Fruit fly (Drosophila melanogaster) whole organism, embryonic: ENCODE results near the gene unc-119.
A peak's percentile ranks its signal among the peaks of the same experiment; 100 is the strongest.

ENCODE experiments used
- Antp ChIP-seq: fragments of 200-800 bp; sonication (Bioruptor generic); optimal IDR thresholded peaks from 3 replicates; lab custom pipeline; 2016; ENCODE audit warnings: missing biosample characterization, missing genetic modification characterization
- Atf6 ChIP-seq: fragments of 200-800 bp; sonication (Bioruptor generic); IDR thresholded peaks from 2 replicates; pipeline ENCODE4 v1.3.6; 2022; ENCODE audit warnings: missing biosample characterization, missing genetic modification characterization
- BEAF-32 ChIP-seq: fragments of 200-800 bp; sonication (Bioruptor generic); optimal IDR thresholded peaks from 3 replicates; lab custom pipeline; 2017; ENCODE audit warnings: missing biosample characterization, missing genetic modification characterization, mild to moderate bottlenecking, moderate library complexity, missing genetic modification reagents
- CG10147 ChIP-seq: fragments of 200-800 bp; sonication (Bioruptor generic); optimal IDR thresholded peaks from 2 replicates; lab custom pipeline; 2019; ENCODE audit warnings: missing biosample characterization, mild to moderate bottlenecking, missing genetic modification characterization, moderate library complexity
- CG10366 ChIP-seq: fragments of 200-800 bp; sonication (Bioruptor generic); IDR thresholded peaks from 2 replicates; pipeline ENCODE4 v1.3.6; 2022; ENCODE audit warnings: missing biosample characterization, missing genetic modification characterization
- CG11456 ChIP-seq: fragments of 200-800 bp; sonication (Bioruptor generic); IDR thresholded peaks from 3 replicates; pipeline ENCODE4 v1.3.6; 2022; ENCODE audit warnings: missing biosample characterization, missing genetic modification characterization
- CG11560 ChIP-seq: fragments of 200-800 bp; sonication (Bioruptor generic); IDR thresholded peaks from 3 replicates; pipeline ENCODE4 v1.3.6; 2022; ENCODE audit warnings: missing biosample characterization, missing genetic modification characterization
- CG12219 ChIP-seq: fragments of 200-800 bp; sonication (Bioruptor generic); optimal IDR thresholded peaks from 3 replicates; lab custom pipeline; 2018; ENCODE audit warnings: missing biosample characterization, mild to moderate bottlenecking, missing genetic modification characterization
- CG12659 ChIP-seq: fragments of 200-800 bp; sonication (Bioruptor generic); optimal IDR thresholded peaks from 3 replicates; lab custom pipeline; 2017; ENCODE audit warnings: mild to moderate bottlenecking, missing biosample characterization, missing genetic modification reagents, missing genetic modification characterization
- CG14710 ChIP-seq: fragments of 200-800 bp; sonication (Bioruptor generic); optimal IDR thresholded peaks from 3 replicates; lab custom pipeline; 2019; ENCODE audit warnings: missing biosample characterization, mild to moderate bottlenecking, missing genetic modification characterization, moderate library complexity
- CG1603 ChIP-seq: fragments of 200-800 bp; sonication (Bioruptor generic); optimal IDR thresholded peaks from 2 replicates; lab custom pipeline; 2019; ENCODE audit warnings: missing biosample characterization, mild to moderate bottlenecking, missing genetic modification characterization, moderate library complexity
- CG16863 ChIP-seq: fragments of 200-800 bp; sonication (Bioruptor generic); optimal IDR thresholded peaks from 3 replicates; lab custom pipeline; 2016; ENCODE audit warnings: missing biosample characterization, missing genetic modification characterization
- CG17568 ChIP-seq: fragments of 200-800 bp; sonication (Bioruptor generic); optimal IDR thresholded peaks from 2 replicates; lab custom pipeline; 2018; ENCODE audit warnings: missing biosample characterization, mild to moderate bottlenecking, missing genetic modification characterization, moderate library complexity
- CG1832 ChIP-seq: fragments of 200-800 bp; sonication (Bioruptor generic); optimal IDR thresholded peaks from 2 replicates; lab custom pipeline; 2017; ENCODE audit warnings: missing biosample characterization, mild to moderate bottlenecking, missing genetic modification characterization, inconsistent platforms
- CG34422 ChIP-seq: fragments of 200-800 bp; sonication (Bioruptor generic); IDR thresholded peaks from 3 replicates; pipeline ENCODE4 v1.3.6; 2022; ENCODE audit warnings: missing biosample characterization, missing genetic modification characterization
- CG3847 ChIP-seq: fragments of 200-800 bp; sonication (Bioruptor generic); IDR thresholded peaks from 2 replicates; pipeline ENCODE4 v1.3.6; 2022; ENCODE audit warnings: missing biosample characterization, missing genetic modification characterization
- CG4360 ChIP-seq: fragments of 200-800 bp; sonication (Bioruptor generic); IDR thresholded peaks from 2 replicates; pipeline ENCODE4 v1.3.6; 2022; ENCODE audit warnings: missing biosample characterization, missing genetic modification characterization
- CG43689 ChIP-seq: fragments of 200-800 bp; sonication (Bioruptor generic); IDR thresholded peaks from 2 replicates; pipeline ENCODE4 v1.3.6; 2022; ENCODE audit warnings: missing biosample characterization, missing genetic modification characterization
- CG5245 ChIP-seq: fragments of 200-800 bp; sonication (Bioruptor generic); optimal IDR thresholded peaks from 3 replicates; lab custom pipeline; 2016; ENCODE audit warnings: missing biosample characterization, missing genetic modification characterization
- CG6765 ChIP-seq: fragments of 200-800 bp; sonication (Bioruptor generic); optimal IDR thresholded peaks from 3 replicates; lab custom pipeline; 2017; ENCODE audit warnings: missing biosample characterization, mild to moderate bottlenecking, missing genetic modification characterization
- CG6854 ChIP-seq: fragments of 200-800 bp; sonication (Bioruptor generic); optimal IDR thresholded peaks from 3 replicates; lab custom pipeline; 2017; ENCODE audit warnings: missing biosample characterization, mild to moderate bottlenecking, missing genetic modification characterization
- CG7928 ChIP-seq: fragments of 200-800 bp; sonication (Bioruptor generic); optimal IDR thresholded peaks from 2 replicates; lab custom pipeline; 2017; ENCODE audit warnings: missing biosample characterization, mild to moderate bottlenecking, missing genetic modification characterization
- CG8478 ChIP-seq: fragments of >200 bp; optimal IDR thresholded peaks from 2 replicates; lab custom pipeline; 2018
- D19B ChIP-seq: fragments of 200-800 bp; sonication (Bioruptor generic); optimal IDR thresholded peaks from 2 replicates; lab custom pipeline; 2017; ENCODE audit warnings: missing biosample characterization, mild to moderate bottlenecking, missing genetic modification characterization
- Dip2 ChIP-seq: fragments of 200-800 bp; sonication (Bioruptor generic); IDR thresholded peaks from 2 replicates; pipeline ENCODE4 v1.3.6; 2022; ENCODE audit warnings: missing biosample characterization, missing genetic modification characterization
- HmgZ ChIP-seq: fragments of 200-800 bp; sonication (Bioruptor generic); optimal IDR thresholded peaks from 2 replicates; lab custom pipeline; 2018; ENCODE audit warnings: missing biosample characterization, mild to moderate bottlenecking, missing genetic modification characterization
- MBD-R2 ChIP-seq: fragments of 200-800 bp; sonication (Bioruptor generic); IDR thresholded peaks from 2 replicates; pipeline ENCODE4 v1.3.6; 2022; ENCODE audit warnings: missing biosample characterization, missing genetic modification characterization
- Max ChIP-seq: fragments of 200-800 bp; sonication (Bioruptor generic); optimal IDR thresholded peaks from 2 replicates; lab custom pipeline; 2016; ENCODE audit warnings: missing biosample characterization, mild to moderate bottlenecking, missing genetic modification characterization
- Mes4 ChIP-seq: fragments of 200-800 bp; sonication (Bioruptor generic); optimal IDR thresholded peaks from 2 replicates; lab custom pipeline; 2016; ENCODE audit warnings: missing biosample characterization, missing genetic modification characterization
- Nf-YB ChIP-seq: fragments of 200-800 bp; sonication (Bioruptor generic); optimal IDR thresholded peaks from 3 replicates; lab custom pipeline; 2019; ENCODE audit warnings: missing biosample characterization, mild to moderate bottlenecking, missing genetic modification characterization, moderate library complexity
- NfI ChIP-seq: fragments of 200-800 bp; sonication (Bioruptor generic); optimal IDR thresholded peaks from 3 replicates; lab custom pipeline; 2018; ENCODE audit warnings: missing biosample characterization, mild to moderate bottlenecking, missing genetic modification characterization, moderate library complexity
- Tbp ChIP-seq: fragments of >200 bp; optimal IDR thresholded peaks from 2 replicates; lab custom pipeline; 2018; ENCODE audit warnings: missing biosample characterization, missing genetic modification characterization
- ab ChIP-seq: fragments of 200-800 bp; sonication (Bioruptor generic); optimal IDR thresholded peaks from 2 replicates; lab custom pipeline; 2016; ENCODE audit warnings: missing biosample characterization, missing genetic modification characterization
- bsh ChIP-seq, 2 experiments: fragments of 200-800 bp; sonication (Bioruptor generic); optimal IDR thresholded peaks; 2 replicates each; lab custom pipeline; 2017 to 2018; ENCODE audit warnings: mild to moderate bottlenecking in 2 of 2, missing biosample characterization in 2 of 2, missing genetic modification characterization in 2 of 2, moderate library complexity in 1 of 2
- caup ChIP-seq: fragments of 200-800 bp; sonication (Bioruptor generic); optimal IDR thresholded peaks from 3 replicates; lab custom pipeline; 2017; ENCODE audit warnings: missing biosample characterization, mild to moderate bottlenecking, missing genetic modification characterization, moderate library complexity; ENCODE audit not compliant: severe bottlenecking
- chif ChIP-seq, 2 experiments: fragments of 200-800 bp; sonication (Bioruptor generic); optimal IDR thresholded peaks; 3 replicates each; lab custom pipeline; 2016; ENCODE audit warnings: missing biosample characterization in 2 of 2, missing genetic modification characterization in 2 of 2
- fd102C ChIP-seq: fragments of 200-800 bp; sonication (Bioruptor generic); optimal IDR thresholded peaks from 2 replicates; lab custom pipeline; 2018; ENCODE audit warnings: missing biosample characterization, mild to moderate bottlenecking, missing genetic modification characterization, moderate library complexity
- jigr1 ChIP-seq: fragments of 200-800 bp; sonication (Bioruptor generic); IDR thresholded peaks from 3 replicates; pipeline ENCODE4 v1.3.6; 2022; ENCODE audit warnings: missing biosample characterization, missing genetic modification characterization
- ken ChIP-seq: fragments of 200-800 bp; sonication (Bioruptor generic); IDR thresholded peaks from 3 replicates; pipeline ENCODE4 v1.3.6; 2022; ENCODE audit warnings: missing biosample characterization, missing genetic modification characterization
- klu ChIP-seq: fragments of 200-800 bp; sonication (Bioruptor generic); IDR thresholded peaks from 2 replicates; pipeline ENCODE4 v1.3.6; 2022; ENCODE audit warnings: missing biosample characterization, missing genetic modification characterization
- lilli ChIP-seq: fragments of 200-800 bp; sonication (Bioruptor generic); optimal IDR thresholded peaks from 3 replicates; lab custom pipeline; 2016; ENCODE audit warnings: missing biosample characterization, missing genetic modification characterization
- maf-S ChIP-seq: fragments of 200-800 bp; sonication (Bioruptor generic); optimal IDR thresholded peaks from 2 replicates; lab custom pipeline; 2016; ENCODE audit warnings: missing biosample characterization, missing genetic modification characterization
- oc ChIP-seq: fragments of 200-800 bp; sonication (Bioruptor generic); optimal IDR thresholded peaks from 2 replicates; lab custom pipeline; 2018; ENCODE audit warnings: missing biosample characterization, mild to moderate bottlenecking, missing genetic modification characterization, moderate library complexity
- phol ChIP-seq: fragments of 200-800 bp; sonication (Bioruptor generic); optimal IDR thresholded peaks from 3 replicates; lab custom pipeline; 2018; ENCODE audit warnings: missing biosample characterization, mild to moderate bottlenecking, missing genetic modification characterization, moderate library complexity
- pita ChIP-seq: fragments of 200-800 bp; sonication (Bioruptor generic); optimal IDR thresholded peaks from 2 replicates; lab custom pipeline; 2017; ENCODE audit warnings: missing biosample characterization, mild to moderate bottlenecking, missing genetic modification characterization
- ro ChIP-seq: fragments of 200-800 bp; sonication (Bioruptor generic); IDR thresholded peaks from 2 replicates; pipeline ENCODE4 v1.3.6; 2022; ENCODE audit warnings: missing biosample characterization, missing genetic modification characterization
- sisA ChIP-seq: fragments of 200-800 bp; sonication (Bioruptor generic); IDR thresholded peaks from 2 replicates; pipeline ENCODE4 v1.3.6; 2022; ENCODE audit warnings: missing biosample characterization, missing genetic modification characterization
- sqz ChIP-seq: fragments of 200-800 bp; sonication (Bioruptor generic); optimal IDR thresholded peaks from 3 replicates; lab custom pipeline; 2018; ENCODE audit warnings: missing biosample characterization, mild to moderate bottlenecking, missing genetic modification characterization
- tap ChIP-seq: fragments of 200-800 bp; optimal IDR thresholded peaks from 3 replicates; lab custom pipeline; 2019; ENCODE audit warnings: missing biosample characterization, mild to moderate bottlenecking, missing genetic modification characterization, moderate library complexity
- zf30C ChIP-seq: fragments of 200-800 bp; sonication (Bioruptor generic); optimal IDR thresholded peaks from 3 replicates; lab custom pipeline; 2018; ENCODE audit warnings: missing biosample characterization, mild to moderate bottlenecking, missing genetic modification characterization

The unc-119 gene

DNA sequence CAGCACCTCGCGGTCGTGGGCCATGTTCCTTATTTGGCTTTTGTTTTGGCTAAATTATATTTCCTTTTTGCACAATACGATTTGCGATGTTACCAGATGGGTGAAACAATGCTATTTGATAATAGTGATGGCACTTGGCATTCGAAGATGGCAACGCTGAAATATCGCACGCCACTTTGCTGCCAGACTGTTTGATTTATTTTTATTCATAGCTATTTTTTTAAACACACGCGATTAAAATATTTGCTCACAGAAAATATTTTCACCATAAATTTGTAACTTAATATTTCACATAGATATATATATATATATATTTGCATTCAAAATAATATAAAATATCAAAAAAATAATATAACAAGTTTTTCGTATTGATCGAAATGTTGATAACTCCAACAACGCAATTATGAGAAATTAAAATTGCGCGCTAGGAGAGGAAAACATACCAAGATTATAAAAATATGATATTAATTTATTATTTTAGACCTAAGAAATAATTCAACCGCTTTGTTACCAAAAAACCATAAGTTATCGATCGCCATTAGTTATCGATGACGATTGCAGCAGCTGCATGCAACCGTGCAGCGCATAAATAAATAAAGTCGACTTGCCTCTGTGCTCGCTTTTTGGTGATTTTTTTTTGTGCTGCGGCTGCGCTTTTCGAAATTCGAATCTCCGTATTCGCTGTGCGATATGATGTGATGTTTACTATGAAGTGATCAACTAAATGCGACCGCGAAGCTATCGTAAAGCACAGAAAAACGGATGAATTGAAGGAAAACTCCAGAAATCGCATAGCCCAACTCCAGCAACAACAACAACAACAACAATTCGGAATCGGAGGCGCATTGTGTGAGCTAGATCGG lies 32.8 kb upstream of the unc-119 start, which contains the start of the genes Atg5 and Dok (continued):
- TF ChIP-seq ken (GFP tag; lab: Robert Waterston, UW) = 0 out of 3 replicates have a peak, but pooled peaks have one; percentile 23
- peak; percentile 95 for TF ChIP-seq CG4360
- TF ChIP-seq klu (GFP tag; lab: Robert Waterston, UW) = no peak
- TF ChIP-seq MBD-R2 (GFP tag; lab: Robert Waterston, UW) = peak; percentile 63
- TF ChIP-seq ab (GFP tag; lab: Kevin White, UChicago) = no peak
- no peak for TF ChIP-seq maf-S (GFP tag; lab: Kevin White, UChicago)
- TF ChIP-seq CG11560 (tag; lab: Robert Waterston, UW) = no peak
- TF ChIP-seq caup (GFP tag; lab: Kevin White, UChicago) = no peak
- no peak for TF ChIP-seq Mes4 (GFP tag; lab: Kevin White, UChicago)
- TF ChIP-seq CG5245 = no peak
- peak; percentile 57 for TF ChIP-seq phol (tag; lab: Kevin White, UChicago)
- no peak for TF ChIP-seq Max (GFP tag; lab: Kevin White, UChicago)
- no peak for TF ChIP-seq fd102C (GFP tag; lab: Kevin White, UChicago)
- TF ChIP-seq CG12659 = peak; percentile 39
- peak; percentile 6 for TF ChIP-seq HmgZ (tag; lab: Kevin White, UChicago)
- no peak for TF ChIP-seq D19B (GFP tag; lab: Kevin White, UChicago)
- peak; percentile 46; the same call in 1 of the 3 replicates for TF ChIP-seq CG11456
- TF ChIP-seq CG43689 (GFP tag; lab: Robert Waterston, UW) = no peak
- no peak for TF ChIP-seq CG8478 (lab: Kevin White, UChicago)
- TF ChIP-seq pita (GFP tag; lab: Kevin White, UChicago) = no peak
- no peak for TF ChIP-seq Tbp (GFP tag; lab: Kevin White, UChicago)
- no peak for TF ChIP-seq CG17568 (GFP tag; lab: Kevin White, UChicago)
- TF ChIP-seq CG1603 (tag; lab: Kevin White, UChicago) = peak; percentile 66
- TF ChIP-seq Atf6 (GFP tag; lab: Robert Waterston, UW) = no peak
- no peak for TF ChIP-seq NfI
- TF ChIP-seq sqz = peak; percentile 24
- TF ChIP-seq tap = no peak
- no peak for TF ChIP-seq CG34422 (GFP tag; lab: Robert Waterston, UW)
- TF ChIP-seq CG1832 (GFP tag; lab: Kevin White, UChicago) = no peak
- TF ChIP-seq CG3847 (GFP tag; lab: Robert Waterston, UW) = peak; percentile 82
- TF ChIP-seq CG7928 (GFP tag; lab: Kevin White, UChicago) = no peak
- TF ChIP-seq CG12219 (GFP tag; lab: Kevin White, UChicago) = no peak
- TF ChIP-seq CG10366 = peak; percentile 14; the same call in 1 of the 2 replicates
- no peak for TF ChIP-seq lilli
- TF ChIP-seq CG14710 (tag; lab: Kevin White, UChicago) = peak; percentile 79
- no peak for TF ChIP-seq CG6854 (GFP tag; lab: Kevin White, UChicago)
- no peak for TF ChIP-seq zf30C (GFP tag; lab: Kevin White, UChicago)
- TF ChIP-seq ro (GFP tag; lab: Robert Waterston, UW) = no peak
- TF ChIP-seq Dip2 (GFP tag; lab: Robert Waterston, UW) = no peak
- no peak for TF ChIP-seq CG6765 (GFP tag; lab: Kevin White, UChicago)
- no peak for TF ChIP-seq oc (tag; lab: Kevin White, UChicago)
- peak; percentile 29 for TF ChIP-seq Antp (GFP tag; lab: Kevin White, UChicago)
- TF ChIP-seq CG16863 = no peak
- no peak for TF ChIP-seq CG10147 (GFP tag; lab: Kevin White, UChicago)
- TF ChIP-seq chif (GFP tag; optimal IDR thresholded peaks at IDR 0.05; lab: Kevin White, UChicago) = no peak
- no peak for TF ChIP-seq bsh (GFP tag; optimal IDR thresholded peaks at IDR 0.05; lab: Kevin White, UChicago)
- TF ChIP-seq jigr1 = no peak
- TF ChIP-seq Nf-YB (GFP tag; lab: Kevin White, UChicago) = peak; percentile 25
- peak; percentile 81 for TF ChIP-seq BEAF-32 (GFP tag; lab: Kevin White, UChicago)
- TF ChIP-seq sisA (GFP tag; lab: Robert Waterston, UW) = peak; percentile 56
